Worm (Caenorhabditis elegans) whole organism, L4 larva: ENCODE results near the gene Y38H6C.16.

Source experiments
- ama-1 ChIP-seq: fragments of 150-350 bp; optimal IDR thresholded peaks from 2 replicates; lab custom pipeline; 2014; ENCODE audit warnings: inconsistent platforms, mixed read lengths
- ceh-82 ChIP-seq: sonication (generic microtip); optimal IDR thresholded peaks from 2 replicates; lab custom pipeline; 2017; ENCODE audit warnings: missing biosample characterization, missing genetic modification characterization
- dpl-1 ChIP-seq: fragments of 150-350 bp; optimal IDR thresholded peaks from 2 replicates; lab custom pipeline; 2014; ENCODE audit warnings: missing biosample characterization, missing genetic modification reagents, missing genetic modification characterization
- lin-29 ChIP-seq: fragments of 200-800 bp; sonication (Bioruptor generic); IDR thresholded peaks from 2 replicates; pipeline ENCODE4 v1.3.6; 2022; ENCODE audit warnings: missing genetic modification reagents, missing genetic modification characterization, missing compliant biosample characterization
- nhr-10 ChIP-seq: fragments of 150-350 bp; optimal IDR thresholded peaks from 2 replicates; lab custom pipeline; 2014; ENCODE audit warnings: missing biosample characterization, missing genetic modification characterization

- TF ChIP-seq ceh-82 (tag; lab: Kevin White, UChicago): no peak
- TF ChIP-seq dpl-1: no peak
- TF ChIP-seq lin-29 (GFP tag; lab: Robert Waterston, UW): no peak
- no peak for TF ChIP-seq ama-1
- no peak for TF ChIP-seq nhr-10 (tag; lab: Kevin White, UChicago)
These were observed 52.6 kb downstream of the Y38H6C.16 start for ce11 chrV:20486549-20486948.
